Fruit fly (Drosophila melanogaster) whole organism, embryonic: ENCODE results near the gene CG32163.

Experiments
- ATbp ChIP-seq: fragments of 200-800 bp; sonication (Bioruptor generic); optimal IDR thresholded peaks from 2 replicates; lab custom pipeline; 2017; ENCODE audit warnings: missing biosample characterization, mild to moderate bottlenecking, missing genetic modification characterization, missing genetic modification reagents
- Atf3 ChIP-seq: fragments of 200-800 bp; sonication (Bioruptor generic); optimal IDR thresholded peaks from 3 replicates; lab custom pipeline; 2016; ENCODE audit warnings: missing biosample characterization, missing genetic modification characterization
- Bgb ChIP-seq: fragments of 200-800 bp; sonication (Bioruptor generic); IDR thresholded peaks from 2 replicates; pipeline ENCODE4 v1.3.6; 2022; ENCODE audit warnings: missing biosample characterization, missing genetic modification characterization; ENCODE audit not compliant: partially characterized antibody
- CG10267 ChIP-seq: fragments of 200-800 bp; sonication (Bioruptor generic); optimal IDR thresholded peaks from 2 replicates; lab custom pipeline; 2018; ENCODE audit warnings: missing biosample characterization, mild to moderate bottlenecking, missing genetic modification characterization, moderate library complexity
- CG10321 ChIP-seq: fragments of 200-800 bp; sonication (Bioruptor generic); IDR thresholded peaks from 2 replicates; pipeline ENCODE4 v1.3.6; 2022; ENCODE audit warnings: missing biosample characterization, missing genetic modification characterization
- CG10366 ChIP-seq: fragments of 200-800 bp; sonication (Bioruptor generic); IDR thresholded peaks from 2 replicates; pipeline ENCODE4 v1.3.6; 2022; ENCODE audit warnings: missing biosample characterization, missing genetic modification characterization
- CG12155 ChIP-seq: fragments of 200-800 bp; sonication (Bioruptor generic); optimal IDR thresholded peaks from 3 replicates; lab custom pipeline; 2016; ENCODE audit warnings: missing biosample characterization, missing genetic modification characterization
- CG13287 ChIP-seq: fragments of 200-800 bp; sonication (Bioruptor generic); IDR thresholded peaks from 2 replicates; pipeline ENCODE4 v1.3.6; 2022; ENCODE audit warnings: missing biosample characterization, missing genetic modification characterization; ENCODE audit not compliant: partially characterized antibody
- CG13296 ChIP-seq: fragments of 200-800 bp; sonication (Bioruptor generic); optimal IDR thresholded peaks from 3 replicates; lab custom pipeline; 2018; ENCODE audit warnings: missing biosample characterization, mild to moderate bottlenecking, missing genetic modification characterization
- CG14710 ChIP-seq: fragments of 200-800 bp; sonication (Bioruptor generic); optimal IDR thresholded peaks from 3 replicates; lab custom pipeline; 2019; ENCODE audit warnings: missing biosample characterization, mild to moderate bottlenecking, missing genetic modification characterization, moderate library complexity
- CG14860 ChIP-seq: fragments of 200-800 bp; sonication (Bioruptor generic); IDR thresholded peaks from 3 replicates; pipeline ENCODE4 v1.3.6; 2022; ENCODE audit warnings: missing biosample characterization, missing genetic modification characterization; ENCODE audit not compliant: partially characterized antibody
- CG15601 ChIP-seq: fragments of 200-800 bp; sonication (Bioruptor generic); optimal IDR thresholded peaks from 3 replicates; lab custom pipeline; 2019; ENCODE audit warnings: missing biosample characterization, mild to moderate bottlenecking, missing genetic modification characterization, moderate library complexity
- CG15696 ChIP-seq: fragments of 200-800 bp; sonication (Bioruptor generic); optimal IDR thresholded peaks from 2 replicates; lab custom pipeline; 2019; ENCODE audit warnings: missing biosample characterization, mild to moderate bottlenecking, missing genetic modification characterization, moderate library complexity
- CG2116 ChIP-seq: fragments of 200-800 bp; sonication (Bioruptor generic); optimal IDR thresholded peaks from 3 replicates; lab custom pipeline; 2018; ENCODE audit warnings: missing biosample characterization, mild to moderate bottlenecking, missing genetic modification characterization
- CG30431 ChIP-seq: fragments of 200-800 bp; sonication (Bioruptor generic); optimal IDR thresholded peaks from 2 replicates; lab custom pipeline; 2017; ENCODE audit warnings: missing biosample characterization, missing genetic modification characterization
- CG33213 ChIP-seq: fragments of 200-800 bp; sonication (Bioruptor generic); optimal IDR thresholded peaks from 3 replicates; lab custom pipeline; 2016; ENCODE audit warnings: missing biosample characterization, missing genetic modification characterization
- CG34224 ChIP-seq: fragments of 200-800 bp; sonication (Bioruptor generic); IDR thresholded peaks from 3 replicates; pipeline ENCODE4 v1.3.6; 2022; ENCODE audit warnings: missing biosample characterization, missing genetic modification characterization; ENCODE audit not compliant: partially characterized antibody
- CG3995 ChIP-seq: fragments of 200-800 bp; sonication (Bioruptor generic); optimal IDR thresholded peaks from 3 replicates; lab custom pipeline; 2016; ENCODE audit warnings: missing biosample characterization, missing genetic modification characterization
- CG4617 ChIP-seq: fragments of 200-800 bp; sonication (Bioruptor generic); optimal IDR thresholded peaks from 3 replicates; lab custom pipeline; 2016; ENCODE audit warnings: missing biosample characterization, missing genetic modification characterization, borderline replicate concordance
- CG6272 ChIP-seq: fragments of 200-800 bp; sonication (Bioruptor generic); IDR thresholded peaks from 2 replicates; pipeline ENCODE4 v1.3.6; 2022; ENCODE audit warnings: missing biosample characterization, missing genetic modification characterization
- CG7928 ChIP-seq: fragments of 200-800 bp; sonication (Bioruptor generic); optimal IDR thresholded peaks from 2 replicates; lab custom pipeline; 2017; ENCODE audit warnings: missing biosample characterization, mild to moderate bottlenecking, missing genetic modification characterization
- CG8089 ChIP-seq: fragments of 200-800 bp; sonication (Bioruptor generic); optimal IDR thresholded peaks from 3 replicates; lab custom pipeline; 2016; ENCODE audit warnings: missing biosample characterization, missing genetic modification characterization
- Dad ChIP-seq: fragments of 200-800 bp; sonication (Bioruptor generic); optimal IDR thresholded peaks from 3 replicates; lab custom pipeline; 2016; ENCODE audit warnings: missing biosample characterization, missing genetic modification characterization
- Dll ChIP-seq: fragments of 200-800 bp; sonication (Bioruptor generic); IDR thresholded peaks from 4 replicates; pipeline ENCODE4 v1.3.6; 2022; ENCODE audit warnings: missing biosample characterization, missing genetic modification characterization; ENCODE audit not compliant: partially characterized antibody
- Doc3 ChIP-seq: fragments of 200-800 bp; sonication (Bioruptor generic); IDR thresholded peaks from 3 replicates; pipeline ENCODE4 v1.3.6; 2022; ENCODE audit warnings: missing biosample characterization, missing genetic modification characterization; ENCODE audit not compliant: partially characterized antibody
- HLH3B ChIP-seq: fragments of 200-800 bp; sonication (Bioruptor generic); IDR thresholded peaks from 2 replicates; pipeline ENCODE4 v1.3.6; 2022; ENCODE audit warnings: missing biosample characterization, missing genetic modification characterization
- HLH54F ChIP-seq: fragments of 200-800 bp; sonication (Bioruptor generic); optimal IDR thresholded peaks from 3 replicates; lab custom pipeline; 2016; ENCODE audit warnings: missing biosample characterization, missing genetic modification characterization
- HmgZ ChIP-seq: fragments of 200-800 bp; sonication (Bioruptor generic); optimal IDR thresholded peaks from 2 replicates; lab custom pipeline; 2018; ENCODE audit warnings: missing biosample characterization, mild to moderate bottlenecking, missing genetic modification characterization
- Rfx ChIP-seq: fragments of 200-800 bp; sonication (Bioruptor generic); IDR thresholded peaks from 2 replicates; pipeline ENCODE4 v1.3.6; 2022; ENCODE audit warnings: missing biosample characterization, missing genetic modification characterization
- Spps ChIP-seq: fragments of 200-800 bp; sonication (Bioruptor generic); optimal IDR thresholded peaks from 2 replicates; lab custom pipeline; 2018; ENCODE audit warnings: missing biosample characterization, mild to moderate bottlenecking, missing genetic modification characterization
- Sry-β ChIP-seq: fragments of 200-800 bp; sonication (Bioruptor generic); optimal IDR thresholded peaks from 2 replicates; lab custom pipeline; 2018; ENCODE audit warnings: missing biosample characterization, mild to moderate bottlenecking, missing genetic modification characterization, moderate library complexity
- amos ChIP-seq: fragments of 200-800 bp; sonication (Bioruptor generic); IDR thresholded peaks from 2 replicates; pipeline ENCODE4 v1.3.6; 2022; ENCODE audit warnings: missing biosample characterization, missing genetic modification characterization; ENCODE audit not compliant: partially characterized antibody
- br ChIP-seq: fragments of >200 bp; optimal IDR thresholded peaks from 2 replicates; lab custom pipeline; 2017
- cad ChIP-seq: fragments of >200 bp; optimal IDR thresholded peaks from 2 replicates; lab custom pipeline; 2017; ENCODE audit warnings: missing biosample characterization, missing genetic modification characterization
- cas ChIP-seq: fragments of 200-800 bp; sonication (Bioruptor generic); IDR thresholded peaks from 2 replicates; pipeline ENCODE4 v1.3.6; 2022; ENCODE audit warnings: missing biosample characterization, missing genetic modification characterization
- ci ChIP-seq: fragments of 200-800 bp; sonication (Bioruptor generic); IDR thresholded peaks from 3 replicates; pipeline ENCODE4 v1.3.6; 2022; ENCODE audit warnings: missing biosample characterization, missing genetic modification characterization
- crol ChIP-seq: fragments of 200-800 bp; sonication (Bioruptor generic); IDR thresholded peaks from 2 replicates; pipeline ENCODE4 v1.3.6; 2022; ENCODE audit warnings: missing biosample characterization, missing genetic modification characterization
- dati ChIP-seq: fragments of 200-800 bp; sonication (Bioruptor generic); IDR thresholded peaks from 2 replicates; pipeline ENCODE4 v1.3.6; 2022; ENCODE audit warnings: missing biosample characterization, missing genetic modification characterization
- dm ChIP-seq: fragments of 200-800 bp; sonication (Bioruptor generic); optimal IDR thresholded peaks from 3 replicates; lab custom pipeline; 2016; ENCODE audit warnings: missing biosample characterization, missing genetic modification characterization
- dysf ChIP-seq: fragments of 200-800 bp; sonication (Bioruptor generic); IDR thresholded peaks from 3 replicates; pipeline ENCODE4 v1.3.6; 2022; ENCODE audit warnings: missing biosample characterization, missing genetic modification characterization
- ewg ChIP-seq: fragments of 200-800 bp; sonication (Bioruptor generic); optimal IDR thresholded peaks from 3 replicates; lab custom pipeline; 2017; ENCODE audit warnings: mild to moderate bottlenecking, missing biosample characterization, missing genetic modification reagents, missing genetic modification characterization
- fd64A ChIP-seq: fragments of 200-800 bp; sonication (Bioruptor generic); optimal IDR thresholded peaks from 3 replicates; lab custom pipeline; 2018; ENCODE audit warnings: missing biosample characterization, mild to moderate bottlenecking, missing genetic modification characterization
- fd96Cb ChIP-seq: fragments of 200-800 bp; sonication (Bioruptor generic); optimal IDR thresholded peaks from 2 replicates; lab custom pipeline; 2018; ENCODE audit warnings: missing biosample characterization, mild to moderate bottlenecking, missing genetic modification characterization, moderate library complexity
- gsb-n ChIP-seq: fragments of 200-800 bp; sonication (Bioruptor generic); optimal IDR thresholded peaks from 3 replicates; lab custom pipeline; 2018; ENCODE audit warnings: missing biosample characterization, mild to moderate bottlenecking, missing genetic modification characterization
- lov ChIP-seq, 2 experiments: fragments of 200-800 bp in 1 of 2; fragments of >200 bp in 1 of 2; sonication (Bioruptor generic) in 1 of 2; IDR thresholded peaks in 1 of 2; optimal IDR thresholded peaks in 1 of 2; 2 replicates in 1 of 2; 3 replicates in 1 of 2; pipeline versions ENCODE4 v1.3.6 to Lab custom; 2017 to 2022; ENCODE audit warnings: missing biosample characterization in 1 of 2, missing genetic modification characterization in 1 of 2
- nmo ChIP-seq: fragments of 200-800 bp; sonication (Bioruptor generic); optimal IDR thresholded peaks from 2 replicates; lab custom pipeline; 2018; ENCODE audit warnings: missing biosample characterization, mild to moderate bottlenecking, missing genetic modification characterization, moderate library complexity
- prd ChIP-seq, 3 experiments: fragments of >200 bp in 2 of 3; fragments of 200-800 bp in 1 of 3; sonication (Bioruptor generic) in 1 of 3; optimal IDR thresholded peaks in 2 of 3; IDR thresholded peaks in 1 of 3; 2 replicates in 2 of 3; 3 replicates in 1 of 3; pipeline versions ENCODE4 v1.3.6 to Lab custom; 2017 to 2022; ENCODE audit warnings: missing biosample characterization in 1 of 3, missing genetic modification characterization in 1 of 3
- slou ChIP-seq: fragments of 200-800 bp; sonication (Bioruptor generic); optimal IDR thresholded peaks from 3 replicates; lab custom pipeline; 2016; ENCODE audit warnings: missing biosample characterization, missing genetic modification characterization
- zfh2 ChIP-seq: fragments of 200-800 bp; sonication (Bioruptor generic); optimal IDR thresholded peaks from 2 replicates; lab custom pipeline; 2016; ENCODE audit warnings: missing biosample characterization, missing genetic modification characterization

CG32163 gene

dm6 chr3L:16594922-16595518, 8.1 kb downstream of the CG32163 start, which contains the start of the genes spd-2 and Apl (continued):
- peak; percentile 27 for TF ChIP-seq nmo
- no peak for TF ChIP-seq ATbp (GFP tag; lab: Kevin White, UChicago)
- peak; percentile 29 for TF ChIP-seq HmgZ (tag; lab: Kevin White, UChicago)
- no peak for TF ChIP-seq dysf (GFP tag; lab: Robert Waterston, UW)
- peak; percentile 85 for TF ChIP-seq CG7928
- no peak for TF ChIP-seq slou (GFP tag; lab: Kevin White, UChicago)
- no peak for TF ChIP-seq prd (optimal IDR thresholded peaks at IDR 0.05; lab: Kevin White, UChicago)
- TF ChIP-seq prd (GFP tag; IDR thresholded peaks at IDR 0.05; lab: Robert Waterston, UW) = no peak
- no peak for TF ChIP-seq zfh2 (GFP tag; lab: Kevin White, UChicago)
- TF ChIP-seq Sry-β = no peak
- no peak for TF ChIP-seq gsb-n (tag; lab: Kevin White, UChicago)
- peak; percentile 58 for TF ChIP-seq CG13287 (GFP tag; lab: Robert Waterston, UW)
- TF ChIP-seq CG6272 (GFP tag; lab: Robert Waterston, UW) = no peak
- TF ChIP-seq dati (GFP tag; lab: Robert Waterston, UW) = no peak
- peak; percentile 55 for TF ChIP-seq CG2116 (GFP tag; lab: Kevin White, UChicago)
- TF ChIP-seq CG8089 (GFP tag; lab: Kevin White, UChicago) = no peak
- TF ChIP-seq CG30431 = no peak
- no peak for TF ChIP-seq Atf3 (GFP tag; lab: Kevin White, UChicago)
- no peak for TF ChIP-seq CG10366 (GFP tag; lab: Robert Waterston, UW)
- TF ChIP-seq CG10267 (tag; lab: Kevin White, UChicago) = peak; percentile 19
- peak; percentile 57 for TF ChIP-seq amos (GFP tag; lab: Robert Waterston, UW)
- no peak for TF ChIP-seq CG33213 (GFP tag; lab: Kevin White, UChicago)
- TF ChIP-seq Bgb (GFP tag; lab: Robert Waterston, UW) = peak; percentile 60
- TF ChIP-seq HLH3B (GFP tag; lab: Robert Waterston, UW) = no peak
- TF ChIP-seq CG14710 (tag; lab: Kevin White, UChicago) = peak; percentile 36
- TF ChIP-seq cad (GFP tag; lab: Kevin White, UChicago) = no peak
- peak; percentile 2 for TF ChIP-seq CG15601 (tag; lab: Kevin White, UChicago)
- no peak for TF ChIP-seq CG3995
- TF ChIP-seq lov (optimal IDR thresholded peaks at IDR 0.05; lab: Kevin White, UChicago) = no peak
- no peak for TF ChIP-seq lov (GFP tag; IDR thresholded peaks at IDR 0.05; lab: Robert Waterston, UW)
- no peak for TF ChIP-seq crol
- TF ChIP-seq Doc3 = 0 out of 3 replicates have a peak, but pooled peaks have one; percentile 39
- TF ChIP-seq Spps (tag; lab: Kevin White, UChicago) = no peak
- TF ChIP-seq br (lab: Kevin White, UChicago) = no peak
- TF ChIP-seq Dad (GFP tag; lab: Kevin White, UChicago) = no peak
- no peak for TF ChIP-seq ewg (GFP tag; lab: Kevin White, UChicago)
- no peak for TF ChIP-seq dm
- TF ChIP-seq CG12155 (GFP tag; lab: Kevin White, UChicago) = peak; percentile 11
- TF ChIP-seq fd64A (GFP tag; lab: Kevin White, UChicago) = no peak
- peak; percentile 4 for TF ChIP-seq CG4617 (GFP tag; lab: Kevin White, UChicago)
- TF ChIP-seq cas (GFP tag; lab: Robert Waterston, UW) = no peak
- no peak for TF ChIP-seq HLH54F
- TF ChIP-seq CG34224 (GFP tag; lab: Robert Waterston, UW) = peak; percentile 56; the same call in 1 of the 3 replicates
- peak; percentile 38; the same call in 1 of the 4 replicates for TF ChIP-seq Dll (GFP tag; lab: Robert Waterston, UW)
- TF ChIP-seq CG14860 (GFP tag; lab: Robert Waterston, UW) = peak; percentile 71; the same call in 2 of the 3 replicates
- TF ChIP-seq fd96Cb (tag; lab: Kevin White, UChicago) = no peak
- no peak for TF ChIP-seq CG10321 (GFP tag; lab: Robert Waterston, UW)
- no peak for TF ChIP-seq ci (GFP tag; lab: Robert Waterston, UW)
- no peak for TF ChIP-seq Rfx (GFP tag; lab: Robert Waterston, UW)
- TF ChIP-seq CG13296 (GFP tag; lab: Kevin White, UChicago) = no peak
- no peak for TF ChIP-seq CG15696 (tag; lab: Kevin White, UChicago)
